Worm (Caenorhabditis elegans): ENCODE data around the gene R10D12.1.

- TF ChIP-seq tab-1 (GFP tag; IDR thresholded peaks at IDR 0.05) (no peak), ztf-29 (GFP tag; IDR thresholded peaks at IDR 0.05) (no peak), flt-1 (GFP tag; IDR thresholded peaks at IDR 0.05) (no peak)
These were observed 26.8 kb downstream of the R10D12.1 start for ce11 chrV:13907557-13908104.

Data from whole organism, midembryonic.